Fruit fly (Drosophila melanogaster) S2 (cell line): ENCODE data around the gene Irp-1A.

Source experiments
- CG8478 ChIP-seq: fragments of >200 bp; optimal IDR thresholded peaks from 2 replicates; lab custom pipeline; 2018
- CTCF ChIP-seq, 2 experiments: fragments of >200 bp; optimal IDR thresholded peaks; 2 replicates each; lab custom pipeline; 2018

DNA sequence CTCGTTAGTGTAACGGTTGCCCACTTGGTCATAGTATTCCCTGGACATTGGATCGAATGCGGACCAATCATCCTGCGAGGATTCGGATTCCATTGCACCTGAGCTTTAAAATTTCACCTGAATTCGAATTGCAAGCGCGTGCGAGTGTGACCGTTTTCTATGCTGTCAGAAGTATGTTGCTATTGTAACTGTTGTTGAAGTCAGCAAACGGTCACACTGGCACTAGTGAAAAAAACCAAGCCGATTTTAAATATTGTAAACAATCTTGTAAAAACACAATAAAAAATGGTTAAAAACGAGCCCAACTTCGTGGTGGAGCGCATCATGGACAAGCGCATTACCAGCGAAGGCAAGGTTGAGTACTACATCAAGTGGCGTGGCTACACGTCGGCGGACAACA, 21.0 kb upstream of the Irp-1A start, which contains the start of the genes vret and HP1c:
- no peak for TF ChIP-seq CG8478
- TF ChIP-seq CTCF (optimal IDR thresholded peaks at IDR 0.05; lab: Kevin White, UChicago), result peak in 1 of 2 experiments; percentile 13
